Worm (Caenorhabditis elegans): Measurements from ENCODE around the gene F33D4.4.

- TF ChIP-seq him-1 (tag; optimal IDR thresholded peaks at IDR 0.05), result no peak
- no peak for TF ChIP-seq dao-5 (tag; optimal IDR thresholded peaks at IDR 0.05)
Observed at ce11 chrIV:7654212-7654778, 52.4 kb downstream of the F33D4.4 start, which contains the start of gene nrde-4.
